Fruit fly (Drosophila melanogaster) whole organism, adult: ENCODE results near the gene TORIP.

Experiments
- CG11617 ChIP-seq: fragments of 200-800 bp; sonication (Bioruptor generic); optimal IDR thresholded peaks from 2 replicates; lab custom pipeline; 2017; ENCODE audit warnings: mild to moderate bottlenecking, missing biosample characterization, missing genetic modification reagents, missing genetic modification characterization
- CG14711 ChIP-seq: fragments of 200-800 bp; sonication (Bioruptor generic); optimal IDR thresholded peaks from 2 replicates; lab custom pipeline; 2018; ENCODE audit warnings: missing biosample characterization, mild to moderate bottlenecking, missing genetic modification characterization, moderate library complexity
- CG1620 ChIP-seq: fragments of 200-800 bp; sonication (Bioruptor generic); optimal IDR thresholded peaks from 2 replicates; lab custom pipeline; 2016; ENCODE audit warnings: missing biosample characterization, missing genetic modification characterization
- CG33017 ChIP-seq: fragments of 200-800 bp; sonication (Bioruptor generic); optimal IDR thresholded peaks from 2 replicates; lab custom pipeline; 2018; ENCODE audit warnings: missing biosample characterization, mild to moderate bottlenecking, missing genetic modification characterization, moderate library complexity
- CG5204 ChIP-seq: fragments of 200-800 bp; sonication (Bioruptor generic); optimal IDR thresholded peaks from 2 replicates; lab custom pipeline; 2016; ENCODE audit warnings: missing biosample characterization, missing genetic modification characterization
- CG7101 ChIP-seq: fragments of 200-800 bp; sonication (Bioruptor generic); optimal IDR thresholded peaks from 2 replicates; lab custom pipeline; 2018; ENCODE audit warnings: missing biosample characterization, mild to moderate bottlenecking, missing genetic modification characterization, moderate library complexity
- Clk ChIP-seq: fragments of 200-800 bp; sonication (Bioruptor generic); optimal IDR thresholded peaks from 2 replicates; lab custom pipeline; 2017; ENCODE audit warnings: missing biosample characterization, missing genetic modification characterization
- Hr96 ChIP-seq: fragments of 200-800 bp; sonication (Bioruptor generic); optimal IDR thresholded peaks from 2 replicates; lab custom pipeline; 2016; ENCODE audit warnings: missing biosample characterization, missing genetic modification characterization
- Mnt ChIP-seq: fragments of 200-800 bp; sonication (Bioruptor generic); optimal IDR thresholded peaks from 2 replicates; lab custom pipeline; 2016; ENCODE audit warnings: missing biosample characterization, mild to moderate bottlenecking, missing genetic modification characterization
- bab1 ChIP-seq: fragments of 200-800 bp; sonication (Bioruptor generic); optimal IDR thresholded peaks from 3 replicates; lab custom pipeline; 2019; ENCODE audit warnings: missing biosample characterization, mild to moderate bottlenecking, missing genetic modification characterization, moderate library complexity
- cnc ChIP-seq, 2 experiments: fragments of >200 bp; optimal IDR thresholded peaks; 2 replicates each; lab custom pipeline; 2017
- kay ChIP-seq: fragments of 200-800 bp; sonication (Bioruptor generic); peaks from one replicate; lab custom pipeline; 2016; ENCODE audit warnings: missing biosample characterization, missing genetic modification characterization, borderline replicate concordance
- toe ChIP-seq: fragments of 200-800 bp; sonication (Bioruptor generic); optimal IDR thresholded peaks from 2 replicates; lab custom pipeline; 2016; ENCODE audit warnings: missing biosample characterization, missing genetic modification characterization

- no peak for TF ChIP-seq cnc (optimal IDR thresholded peaks at IDR 0.05; lab: Kevin White, UChicago)
- TF ChIP-seq kay (GFP tag; lab: Kevin White, UChicago): no peak
- no peak for TF ChIP-seq toe (GFP tag; lab: Kevin White, UChicago)
- TF ChIP-seq Mnt (GFP tag; lab: Kevin White, UChicago): no peak
- no peak for TF ChIP-seq Clk (GFP tag; lab: Kevin White, UChicago)
- TF ChIP-seq CG7101 (tag; lab: Kevin White, UChicago): no peak
- no peak for TF ChIP-seq CG1620 (GFP tag; lab: Kevin White, UChicago)
- no peak for TF ChIP-seq CG5204 (GFP tag; lab: Kevin White, UChicago)
- TF ChIP-seq CG11617: no peak
- no peak for TF ChIP-seq CG33017 (tag; lab: Kevin White, UChicago)
- TF ChIP-seq CG14711 (tag; lab: Kevin White, UChicago): no peak
- TF ChIP-seq Hr96 (GFP tag; lab: Kevin White, UChicago): no peak
- no peak for TF ChIP-seq bab1
Observed at dm6 chr3L:19845907-19846301, 41.0 kb upstream of the TORIP start.
